Fruit fly (Drosophila melanogaster) whole organism, wandering third instar larva: Measurements from ENCODE around the gene CG11360.

Experiments
- Abd-B ChIP-seq: fragments of >200 bp; optimal IDR thresholded peaks from 2 replicates; lab custom pipeline; 2017; ENCODE audit warnings: missing biosample characterization, missing genetic modification characterization
- CG32264 ChIP-seq: fragments of 200-800 bp; sonication (Bioruptor generic); optimal IDR thresholded peaks from 2 replicates; lab custom pipeline; 2016; ENCODE audit warnings: missing biosample characterization, missing genetic modification characterization
- CG9705 ChIP-seq: fragments of 200-800 bp; sonication (Bioruptor generic); optimal IDR thresholded peaks from 2 replicates; lab custom pipeline; 2018; ENCODE audit warnings: missing biosample characterization, mild to moderate bottlenecking, missing genetic modification characterization
- CrebA ChIP-seq: fragments of 200-800 bp; sonication (Bioruptor generic); optimal IDR thresholded peaks from 2 replicates; lab custom pipeline; 2016; ENCODE audit warnings: missing biosample characterization, mild to moderate bottlenecking, missing genetic modification characterization, borderline replicate concordance
- Dfd ChIP-seq: fragments of >200 bp; optimal IDR thresholded peaks from 2 replicates; lab custom pipeline; 2017; ENCODE audit warnings: missing biosample characterization, missing genetic modification characterization
- Dif ChIP-seq: fragments of 200-275, 200-300 bp; sonication (Bioruptor generic); optimal IDR thresholded peaks from 2 replicates; lab custom pipeline; 2018; ENCODE audit warnings: missing biosample characterization, missing genetic modification characterization; ENCODE audit not compliant: partially characterized antibody
- GATAd ChIP-seq: sonication (Bioruptor generic); optimal IDR thresholded peaks from 2 replicates; lab custom pipeline; 2016; ENCODE audit warnings: missing biosample characterization, missing genetic modification characterization
- Hnf4 ChIP-seq: fragments of 200-800 bp; sonication (Bioruptor generic); optimal IDR thresholded peaks from 2 replicates; lab custom pipeline; 2016; ENCODE audit warnings: missing biosample characterization, mild to moderate bottlenecking, missing genetic modification characterization
- Hr78 ChIP-seq: fragments of >200 bp; optimal IDR thresholded peaks from 2 replicates; lab custom pipeline; 2017; ENCODE audit warnings: missing biosample characterization, missing genetic modification characterization
- Hr83 ChIP-seq: fragments of 200-300 bp; sonication (Bioruptor generic); optimal IDR thresholded peaks from 2 replicates; lab custom pipeline; 2016; ENCODE audit warnings: missing biosample characterization, mild to moderate bottlenecking, missing genetic modification characterization, moderate library complexity; ENCODE audit not compliant: poor library complexity, severe bottlenecking
- Jra ChIP-seq: sonication (Bioruptor generic); optimal IDR thresholded peaks from 2 replicates; lab custom pipeline; 2016; ENCODE audit warnings: missing biosample characterization, missing genetic modification characterization
- Myc ChIP-seq: fragments of >200 bp; optimal IDR thresholded peaks from 2 replicates; lab custom pipeline; 2017
- N ChIP-seq: fragments of >200 bp; optimal IDR thresholded peaks from 2 replicates; lab custom pipeline; 2018; ENCODE audit warnings: missing biosample characterization, missing external identifiers, missing genetic modification characterization
- OdsH ChIP-seq: fragments of 200-800 bp; sonication (Bioruptor generic); optimal IDR thresholded peaks from 2 replicates; lab custom pipeline; 2016; ENCODE audit warnings: missing biosample characterization, mild to moderate bottlenecking, missing genetic modification characterization
- Rel ChIP-seq, 2 experiments: fragments of 200-800 bp; sonication (Bioruptor generic) in 1 of 2; optimal IDR thresholded peaks; 2 replicates in 1 of 2; 3 replicates in 1 of 2; lab custom pipeline; 2016 to 2019; ENCODE audit warnings: mild to moderate bottlenecking in 2 of 2, missing biosample characterization in 2 of 2, missing genetic modification characterization in 2 of 2, moderate library complexity in 1 of 2
- Vsx2 ChIP-seq: fragments of 200-300, 225-300 bp; sonication (Bioruptor generic); optimal IDR thresholded peaks from 2 replicates; lab custom pipeline; 2018; ENCODE audit warnings: missing biosample characterization, missing genetic modification characterization; ENCODE audit not compliant: partially characterized antibody
- brk ChIP-seq: fragments of 200-800 bp; sonication (Bioruptor generic); optimal IDR thresholded peaks from 2 replicates; lab custom pipeline; 2016; ENCODE audit warnings: missing biosample characterization, mild to moderate bottlenecking, missing genetic modification characterization
- dl ChIP-seq, 2 experiments: fragments of 175-275, 200-275 bp in 1 of 2; fragments of 200-275 bp in 1 of 2; sonication (Bioruptor generic); optimal IDR thresholded peaks; lab custom pipeline; 2018; ENCODE audit warnings: mild to moderate bottlenecking in 2 of 2, missing biosample characterization in 2 of 2, missing genetic modification characterization in 2 of 2, moderate library complexity in 2 of 2; ENCODE audit not compliant: partially characterized antibody in 2 of 2, insufficient read depth in 1 of 2
- dmrt93B ChIP-seq: fragments of 200-800 bp; sonication (Bioruptor generic); optimal IDR thresholded peaks from 2 replicates; lab custom pipeline; 2018; ENCODE audit warnings: missing biosample characterization, mild to moderate bottlenecking, missing genetic modification characterization
- dsf ChIP-seq: sonication (Bioruptor generic); optimal IDR thresholded peaks from 2 replicates; lab custom pipeline; 2016; ENCODE audit warnings: missing biosample characterization, missing genetic modification characterization, borderline replicate concordance
- ey ChIP-seq: fragments of 200-800 bp; sonication (Bioruptor generic); optimal IDR thresholded peaks from 2 replicates; lab custom pipeline; 2016; ENCODE audit warnings: missing biosample characterization, missing genetic modification characterization
- foxo ChIP-seq, 2 experiments: fragments of 200-800 bp; sonication (Bioruptor generic); optimal IDR thresholded peaks; 2 replicates in 1 of 2; 3 replicates in 1 of 2; lab custom pipeline; 2016 to 2017; ENCODE audit warnings: missing biosample characterization in 2 of 2, missing genetic modification characterization in 2 of 2
- jim ChIP-seq: fragments of 175-275, 200-325 bp; sonication (Bioruptor generic); optimal IDR thresholded peaks from 2 replicates; lab custom pipeline; 2016; ENCODE audit warnings: missing biosample characterization, mild to moderate bottlenecking, missing genetic modification characterization
- pan ChIP-seq: fragments of >200 bp; optimal IDR thresholded peaks from 2 replicates; lab custom pipeline; 2017
- psq ChIP-seq: fragments of 200-800 bp; sonication (Bioruptor generic); optimal IDR thresholded peaks from 3 replicates; lab custom pipeline; 2017; ENCODE audit warnings: missing biosample characterization, mild to moderate bottlenecking, missing genetic modification characterization, moderate library complexity
- sage ChIP-seq: fragments of 200-800 bp; sonication (Bioruptor generic); optimal IDR thresholded peaks from 2 replicates; lab custom pipeline; 2016; ENCODE audit warnings: missing biosample characterization, mild to moderate bottlenecking, missing genetic modification characterization
- sv ChIP-seq: fragments of 200-800 bp; sonication (Bioruptor generic); optimal IDR thresholded peaks from 3 replicates; lab custom pipeline; 2016; ENCODE audit warnings: missing biosample characterization, missing genetic modification characterization
- tai ChIP-seq: sonication (Bioruptor generic); optimal IDR thresholded peaks from 2 replicates; lab custom pipeline; 2016; ENCODE audit warnings: missing biosample characterization, missing genetic modification characterization
- usp ChIP-seq: fragments of >200 bp; optimal IDR thresholded peaks from 2 replicates; lab custom pipeline; 2017; ENCODE audit warnings: missing biosample characterization, missing genetic modification characterization
- woc ChIP-seq: sonication (Bioruptor generic); optimal IDR thresholded peaks from 2 replicates; lab custom pipeline; 2016; ENCODE audit warnings: missing biosample characterization, mild to moderate bottlenecking, missing genetic modification characterization

The CG11360 gene

DNA sequence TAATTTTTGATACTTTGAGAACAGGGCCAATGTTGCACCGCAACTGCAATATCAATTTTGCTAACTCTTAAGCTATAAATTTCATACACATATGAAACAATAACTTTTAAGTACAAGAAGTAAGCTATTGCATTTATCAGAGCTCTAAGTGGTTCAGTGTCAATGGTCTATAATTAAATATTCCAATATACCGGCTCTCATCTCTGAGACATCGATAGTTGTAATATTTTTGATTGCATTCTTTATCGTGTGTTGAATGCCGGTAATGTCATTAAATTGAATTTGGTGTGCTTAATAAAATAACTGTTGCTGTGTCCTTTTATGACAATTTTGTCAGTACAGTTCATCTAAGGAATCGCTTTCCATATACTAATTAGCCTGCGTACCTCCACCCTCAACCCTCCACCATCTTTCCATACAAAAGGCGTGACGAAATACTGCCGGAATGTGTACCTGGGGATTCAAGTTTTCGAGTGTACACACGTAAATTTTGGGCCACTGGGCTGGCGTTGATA is at the start of gene CG11360:
Gene CG11360, plus strand, starts transcription at position 238 of the 515 bp plus-strand sequence.
- TF ChIP-seq CrebA (GFP tag; lab: Kevin White, UChicago) = no peak
- TF ChIP-seq brk (GFP tag; lab: Kevin White, UChicago) = no peak
- TF ChIP-seq Jra (GFP tag; lab: Kevin White, UChicago) = peak; percentile 8
- no peak for TF ChIP-seq Hnf4
- TF ChIP-seq OdsH = no peak
- TF ChIP-seq foxo (GFP tag; optimal IDR thresholded peaks at IDR 0.05; lab: Kevin White, UChicago) = no peak
- TF ChIP-seq tai (GFP tag; lab: Kevin White, UChicago) = peak; percentile 42
- TF ChIP-seq ey (GFP tag; lab: Kevin White, UChicago) = peak; percentile 19
- peak; percentile 96 for TF ChIP-seq N (GFP tag; lab: Kevin White, UChicago)
- peak; percentile 81 for TF ChIP-seq woc (GFP tag; lab: Kevin White, UChicago)
- TF ChIP-seq Hr83 (GFP tag; lab: Kevin White, UChicago) = peak; percentile 11
- peak; percentile 4 for TF ChIP-seq Myc (lab: Kevin White, UChicago)
- peak; percentile 76 for TF ChIP-seq Hr78 (GFP tag; lab: Kevin White, UChicago)

DNA sequence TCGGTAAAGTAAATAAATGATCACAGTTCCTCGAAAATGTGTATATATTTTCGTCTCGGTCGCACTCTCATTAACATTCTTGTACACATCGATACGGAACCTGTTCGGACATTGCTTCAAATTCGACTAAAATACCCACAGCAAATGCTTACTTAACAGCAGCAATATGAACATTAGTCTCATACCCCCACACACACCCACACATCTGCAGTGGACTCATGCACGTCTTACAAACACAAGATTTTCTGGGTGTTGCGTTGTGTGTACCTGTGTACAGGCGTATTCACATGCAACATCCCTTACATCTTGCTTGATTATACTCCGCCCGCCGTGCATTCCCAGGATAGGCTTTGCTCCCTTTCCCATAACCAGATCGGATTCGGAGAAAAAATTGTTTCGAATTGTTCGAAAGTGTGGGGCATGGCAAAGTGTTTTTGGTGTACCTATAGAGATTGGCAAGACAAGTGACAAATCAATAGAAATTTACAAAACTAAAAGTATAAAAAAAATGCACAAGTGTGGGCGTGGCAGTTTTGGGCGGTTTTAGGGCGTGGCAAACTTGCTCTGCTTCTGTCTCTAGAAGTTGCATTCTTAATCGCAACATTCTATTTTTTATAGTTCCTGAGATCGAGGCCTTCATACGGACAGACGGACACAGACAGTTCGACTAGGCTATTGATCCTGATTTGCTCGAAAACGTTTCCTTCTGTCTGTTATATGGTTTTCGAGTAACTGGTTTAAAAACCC is 44.9 kb upstream of the CG11360 start, which contains the start of gene mav:
Gene mav, minus strand, starts transcription at position 134 of the 747 bp plus-strand sequence.
- no peak for TF ChIP-seq jim (GFP tag; lab: Kevin White, UChicago)
- peak; percentile 56 for TF ChIP-seq Vsx2 (GFP tag; lab: Kevin White, UChicago)
- TF ChIP-seq Dfd (GFP tag; lab: Kevin White, UChicago) = peak; percentile 57
- TF ChIP-seq Dif (GFP tag; lab: Kevin White, UChicago) = peak; percentile 38

DNA sequence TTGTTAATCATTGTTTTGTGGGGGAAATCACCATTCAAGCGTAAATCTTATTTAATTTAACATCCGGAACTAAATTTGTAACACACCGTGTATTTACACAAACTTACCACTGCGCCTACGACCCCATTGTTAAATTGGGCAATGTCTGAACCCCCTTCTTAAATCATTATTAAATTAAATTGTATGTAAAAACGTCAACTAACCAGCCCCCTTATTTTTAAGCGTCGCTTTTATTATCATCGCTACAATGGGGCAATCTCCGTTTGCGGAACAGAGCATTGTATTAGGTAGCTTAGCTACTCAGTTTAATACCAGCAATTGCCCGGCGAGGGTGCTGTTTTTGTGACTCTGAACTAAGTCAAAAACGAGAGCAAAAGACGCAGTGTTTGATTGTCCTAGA is 41.6 kb upstream of the CG11360 start, which contains the start of gene Gat:
Gene Gat, plus strand, starts transcription at position 301 of the 400 bp plus-strand sequence.
- TF ChIP-seq tai (GFP tag; lab: Kevin White, UChicago) (no peak), usp (GFP tag; lab: Kevin White, UChicago) (no peak), Abd-B (no peak), Rel (GFP tag; optimal IDR thresholded peaks at IDR 0.05; lab: Kevin White, UChicago) (no peak), Rel (tag; optimal IDR thresholded peaks at IDR 0.05; lab: Kevin White, UChicago) (no peak), pan (lab: Kevin White, UChicago) (no peak), Vsx2 (GFP tag; lab: Kevin White, UChicago) (no peak), brk (GFP tag; lab: Kevin White, UChicago) (no peak), sage (no peak), psq (GFP tag; lab: Kevin White, UChicago) (no peak), dl (GFP tag; optimal IDR thresholded peaks at IDR 0.05; lab: Kevin White, UChicago; ENCODE audit: insufficient read depth in 1 of 2, partially characterized antibody in 2 of 2) (no peak), Hr83 (GFP tag; lab: Kevin White, UChicago) (no peak), sv (GFP tag; lab: Kevin White, UChicago) (no peak), ey (GFP tag; lab: Kevin White, UChicago) (no peak), GATAd (GFP tag; lab: Kevin White, UChicago) (no peak), jim (GFP tag; lab: Kevin White, UChicago) (no peak), CG32264 (no peak), OdsH (no peak)

DNA sequence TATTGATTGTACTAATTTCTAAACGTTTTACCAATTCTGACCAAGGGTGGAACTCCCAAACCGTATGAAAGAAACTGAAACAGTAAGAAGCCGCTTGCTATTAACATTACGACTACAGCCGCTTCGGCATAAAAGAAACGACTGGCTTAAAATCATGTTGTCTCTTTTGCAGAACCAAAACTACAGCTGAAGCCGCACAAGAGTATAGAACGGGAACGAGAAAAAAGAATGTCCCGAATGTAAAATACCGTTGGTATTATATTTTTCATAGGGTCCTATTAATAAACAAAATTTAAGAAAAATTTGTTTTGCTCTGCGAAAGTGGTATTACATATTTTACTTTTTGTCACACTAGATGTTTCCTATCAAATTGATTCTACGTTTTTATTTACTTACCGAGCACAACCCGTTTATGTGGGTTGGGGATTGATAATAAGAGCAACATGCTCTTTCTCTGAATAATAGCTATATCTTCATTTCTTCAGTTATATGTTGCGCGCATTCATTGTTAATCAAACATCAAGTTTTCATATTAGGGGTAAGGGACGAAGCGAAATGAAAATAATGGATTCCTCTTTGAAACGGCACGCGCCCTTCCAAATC is 24.4 kb upstream of the CG11360 start, which contains the start of gene Ekar:
Gene Ekar, minus strand, starts transcription at position 143 of the 603 bp plus-strand sequence.
- no peak for TF ChIP-seq Myc (lab: Kevin White, UChicago)
- TF ChIP-seq ey (GFP tag; lab: Kevin White, UChicago) = no peak
- no peak for TF ChIP-seq dsf (GFP tag; lab: Kevin White, UChicago)
- no peak for TF ChIP-seq CG9705 (GFP tag; lab: Kevin White, UChicago)
- TF ChIP-seq dmrt93B (GFP tag; lab: Kevin White, UChicago) = no peak
- no peak for TF ChIP-seq sage
